Fruit fly (Drosophila melanogaster): ENCODE measurements around the gene MICU3.

DNA sequence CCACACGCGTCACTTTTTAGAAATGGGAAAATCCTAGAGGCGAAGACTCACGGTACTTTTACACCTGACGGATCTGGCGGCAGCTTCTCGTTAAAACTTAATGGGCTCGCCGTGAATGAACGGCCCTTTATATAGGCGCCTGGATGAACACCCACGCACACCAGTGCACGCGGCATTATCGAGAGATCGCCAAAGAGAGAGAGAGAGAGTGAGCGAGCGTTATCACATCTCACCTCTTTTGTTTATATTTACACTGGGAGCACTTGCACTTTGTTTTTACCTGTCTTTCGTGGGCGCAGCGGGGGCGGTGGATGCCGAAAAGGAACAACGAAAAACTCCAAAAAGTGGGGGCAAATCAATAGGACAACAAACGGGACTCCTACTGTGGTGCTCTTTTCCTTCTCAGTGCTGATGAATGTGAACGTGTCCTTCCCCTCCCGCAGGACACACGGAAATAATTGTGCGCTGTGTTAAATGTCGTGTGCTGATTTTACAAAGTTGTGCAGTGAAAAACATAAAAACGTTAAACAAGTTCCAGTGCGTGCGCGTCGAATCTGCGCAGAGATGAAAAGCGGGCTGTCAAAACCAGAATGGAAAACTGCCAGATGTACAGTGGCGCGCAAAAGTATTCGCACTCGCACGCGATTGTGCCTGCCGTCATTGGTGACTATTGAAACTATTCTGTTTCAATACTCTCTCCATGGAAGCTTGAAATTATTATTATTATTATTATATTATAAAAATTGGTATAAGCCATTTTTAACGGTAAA lies 28.2 kb downstream of the MICU3 start, which contains the start of gene Mrp5:
- TF ChIP-seq CG8301 (tag; optimal IDR thresholded peaks at IDR 0.05) (peak; percentile 36), CG32121 (GFP tag; IDR thresholded peaks at IDR 0.05) (no peak), Ets98B (GFP tag; IDR thresholded peaks at IDR 0.05) (no peak), EcR (GFP tag; optimal IDR thresholded peaks at IDR 0.05) (peak; percentile 58), CG13204 (GFP tag; optimal IDR thresholded peaks at IDR 0.05) (peak; percentile 40)

Measured in whole organism, pupa.